Worm (Caenorhabditis elegans) whole organism, L1 larva: ENCODE measurements around the gene srx-77.

Experiments
- aly-2 ChIP-seq: fragments of 150-350 bp; optimal IDR thresholded peaks from 2 replicates; lab custom pipeline; 2014; ENCODE audit warnings: missing biosample characterization, missing genetic modification characterization
- dsc-1 ChIP-seq: sonication (generic microtip); optimal IDR thresholded peaks from 2 replicates; lab custom pipeline; 2016; ENCODE audit warnings: mild to moderate bottlenecking, missing genetic modification characterization, missing compliant biosample characterization
- elt-2 ChIP-seq: sonication (generic microtip); optimal IDR thresholded peaks from 2 replicates; lab custom pipeline; 2016; ENCODE audit warnings: missing genetic modification characterization, mild to moderate bottlenecking, inconsistent platforms, missing compliant biosample characterization, missing genetic modification reagents
- lin-39 ChIP-seq: fragments of 150-350 bp; optimal IDR thresholded peaks from 2 replicates; lab custom pipeline; 2014; ENCODE audit warnings: missing biosample characterization, missing genetic modification reagents, missing genetic modification characterization
- mef-2 ChIP-seq: fragments of 150-350 bp; optimal IDR thresholded peaks from 2 replicates; lab custom pipeline; 2014; ENCODE audit warnings: missing biosample characterization, missing genetic modification characterization
- nhr-237 ChIP-seq: fragments of 150-350 bp; optimal IDR thresholded peaks from 2 replicates; lab custom pipeline; 2014; ENCODE audit warnings: missing biosample characterization, missing genetic modification characterization
- nhr-76 ChIP-seq: sonication (generic microtip); optimal IDR thresholded peaks from 2 replicates; lab custom pipeline; 2017; ENCODE audit warnings: missing biosample characterization, missing genetic modification characterization
- swsn-7 ChIP-seq: sonication (generic microtip); optimal IDR thresholded peaks from 2 replicates; lab custom pipeline; 2016; ENCODE audit warnings: missing genetic modification characterization, missing compliant biosample characterization
- unc-62 ChIP-seq: fragments of 150-350 bp; optimal IDR thresholded peaks from 2 replicates; lab custom pipeline; 2014; ENCODE audit warnings: missing biosample characterization, missing genetic modification reagents, missing genetic modification characterization
- ztf-4 ChIP-seq: fragments of 150-350 bp; optimal IDR thresholded peaks from 2 replicates; lab custom pipeline; 2014; ENCODE audit warnings: missing biosample characterization, missing genetic modification characterization

ce11 chrV:4681670-4682069, 13.1 kb upstream of the srx-77 start, which contains the start of gene K03B4.4:
- TF ChIP-seq ztf-4 (tag; lab: Kevin White, UChicago), result no peak
- TF ChIP-seq lin-39 (tag; lab: Kevin White, UChicago), result no peak
- no peak for TF ChIP-seq nhr-237 (tag; lab: Kevin White, UChicago)
- TF ChIP-seq swsn-7 (tag; lab: Kevin White, UChicago), result no peak
- no peak for TF ChIP-seq nhr-76
- TF ChIP-seq dsc-1 (tag; lab: Kevin White, UChicago), result peak; percentile 27
- no peak for TF ChIP-seq mef-2
- no peak for TF ChIP-seq aly-2 (tag; lab: Kevin White, UChicago)
- no peak for TF ChIP-seq elt-2 (tag; lab: Kevin White, UChicago)
- TF ChIP-seq unc-62 (GFP tag; lab: Kevin White, UChicago), result no peak
